Fruit fly (Drosophila melanogaster) whole organism, embryonic: ENCODE measurements around the gene tmod.

Experiments
- Abd-B ChIP-seq: fragments of 200-800 bp; sonication (Bioruptor generic); optimal IDR thresholded peaks from 2 replicates; lab custom pipeline; 2018; ENCODE audit warnings: missing biosample characterization, mild to moderate bottlenecking, missing genetic modification characterization, moderate library complexity
- Aef1 ChIP-seq: fragments of 200-800 bp; sonication (Bioruptor generic); IDR thresholded peaks from 3 replicates; pipeline ENCODE4 v1.3.6; 2022; ENCODE audit warnings: missing biosample characterization, missing genetic modification characterization
- Asciz ChIP-seq: fragments of 200-800 bp; sonication (Bioruptor generic); optimal IDR thresholded peaks from 2 replicates; lab custom pipeline; 2017; ENCODE audit warnings: missing biosample characterization, mild to moderate bottlenecking, missing genetic modification characterization, missing genetic modification reagents
- Atf-2 ChIP-seq: fragments of 200-800 bp; sonication (Bioruptor generic); optimal IDR thresholded peaks from 2 replicates; lab custom pipeline; 2016; ENCODE audit warnings: missing biosample characterization, missing genetic modification characterization
- CG10321 ChIP-seq: fragments of 200-800 bp; sonication (Bioruptor generic); IDR thresholded peaks from 2 replicates; pipeline ENCODE4 v1.3.6; 2022; ENCODE audit warnings: missing biosample characterization, missing genetic modification characterization
- CG12104 ChIP-seq: fragments of 200-800 bp; sonication (Bioruptor generic); optimal IDR thresholded peaks from 3 replicates; lab custom pipeline; 2016; ENCODE audit warnings: missing biosample characterization, missing genetic modification characterization
- CG12155 ChIP-seq: fragments of 200-800 bp; sonication (Bioruptor generic); optimal IDR thresholded peaks from 3 replicates; lab custom pipeline; 2016; ENCODE audit warnings: missing biosample characterization, missing genetic modification characterization
- CG12219 ChIP-seq: fragments of 200-800 bp; sonication (Bioruptor generic); optimal IDR thresholded peaks from 3 replicates; lab custom pipeline; 2018; ENCODE audit warnings: missing biosample characterization, mild to moderate bottlenecking, missing genetic modification characterization
- CG13424 ChIP-seq: fragments of 200-800 bp; sonication (Bioruptor generic); optimal IDR thresholded peaks from 2 replicates; lab custom pipeline; 2019; ENCODE audit warnings: missing biosample characterization, mild to moderate bottlenecking, missing genetic modification characterization, moderate library complexity
- CG14050 ChIP-seq: fragments of 200-800 bp; sonication (Bioruptor generic); IDR thresholded peaks from 3 replicates; pipeline ENCODE4 v1.3.6; 2022; ENCODE audit warnings: missing biosample characterization, missing genetic modification characterization
- CG1792 ChIP-seq: fragments of 200-800 bp; sonication (Bioruptor generic); optimal IDR thresholded peaks from 2 replicates; lab custom pipeline; 2016; ENCODE audit warnings: missing biosample characterization, missing genetic modification characterization
- CG18011 ChIP-seq: fragments of 200-800 bp; sonication (Bioruptor generic); optimal IDR thresholded peaks from 2 replicates; lab custom pipeline; 2017; ENCODE audit warnings: missing biosample characterization, missing genetic modification characterization, mild to moderate bottlenecking, moderate library complexity, missing genotype
- CG33557 ChIP-seq: fragments of 200-800 bp; sonication (Bioruptor generic); optimal IDR thresholded peaks from 2 replicates; lab custom pipeline; 2019; ENCODE audit warnings: missing biosample characterization, mild to moderate bottlenecking, missing genetic modification characterization, moderate library complexity
- CG5180 ChIP-seq: fragments of 200-800 bp; sonication (Bioruptor generic); optimal IDR thresholded peaks from 3 replicates; lab custom pipeline; 2017; ENCODE audit warnings: missing biosample characterization, missing genetic modification characterization, mild to moderate bottlenecking, moderate library complexity, missing genetic modification reagents
- CG6175 ChIP-seq: fragments of 200-800 bp; sonication (Bioruptor generic); IDR thresholded peaks from 3 replicates; pipeline ENCODE4 v1.3.6; 2022; ENCODE audit warnings: missing biosample characterization, missing genetic modification characterization
- CG6689 ChIP-seq: fragments of 200-800 bp; sonication (Bioruptor generic); IDR thresholded peaks from 2 replicates; pipeline ENCODE4 v1.3.6; 2022; ENCODE audit warnings: missing biosample characterization, missing genetic modification characterization
- CG6813 ChIP-seq: fragments of 200-800 bp; sonication (Bioruptor generic); optimal IDR thresholded peaks from 2 replicates; lab custom pipeline; 2017; ENCODE audit warnings: missing biosample characterization, missing genetic modification characterization, mild to moderate bottlenecking, moderate library complexity, missing genetic modification reagents
- CTCF ChIP-seq: fragments of 200-800 bp; sonication (Bioruptor generic); optimal IDR thresholded peaks from 2 replicates; lab custom pipeline; 2017; ENCODE audit warnings: missing biosample characterization, mild to moderate bottlenecking, missing genetic modification characterization, moderate library complexity
- CrebB ChIP-seq: fragments of 200-800 bp; sonication (Bioruptor generic); optimal IDR thresholded peaks from 3 replicates; lab custom pipeline; 2018; ENCODE audit warnings: missing biosample characterization, mild to moderate bottlenecking, missing genetic modification characterization
- Dref ChIP-seq: fragments of 200-800 bp; sonication (Bioruptor generic); IDR thresholded peaks from 2 replicates; pipeline ENCODE4 v1.3.6; 2022; ENCODE audit warnings: missing biosample characterization, missing genetic modification characterization
- ERR ChIP-seq: fragments of 200-800 bp; sonication (Bioruptor generic); optimal IDR thresholded peaks from 2 replicates; lab custom pipeline; 2016; ENCODE audit warnings: missing biosample characterization, missing genetic modification characterization
- Elba2 ChIP-seq: fragments of 200-800 bp; sonication (Bioruptor generic); optimal IDR thresholded peaks from 3 replicates; lab custom pipeline; 2016; ENCODE audit warnings: missing biosample characterization, missing genetic modification characterization
- Ets65A ChIP-seq: fragments of 200-800 bp; sonication (Bioruptor generic); peaks from one replicate; lab custom pipeline; 2016; ENCODE audit warnings: missing biosample characterization, missing genetic modification characterization
- Fer2 ChIP-seq: fragments of 200-800 bp; sonication (Bioruptor generic); optimal IDR thresholded peaks from 2 replicates; lab custom pipeline; 2018; ENCODE audit warnings: missing biosample characterization, mild to moderate bottlenecking, missing genetic modification characterization, moderate library complexity
- HLH54F ChIP-seq: fragments of 200-800 bp; sonication (Bioruptor generic); optimal IDR thresholded peaks from 3 replicates; lab custom pipeline; 2016; ENCODE audit warnings: missing biosample characterization, missing genetic modification characterization
- Hmx ChIP-seq: fragments of 200-800 bp; sonication (Bioruptor generic); optimal IDR thresholded peaks from 2 replicates; lab custom pipeline; 2016; ENCODE audit warnings: missing biosample characterization, missing genetic modification characterization
- Lim3 ChIP-seq: fragments of 200-800 bp; sonication (Bioruptor generic); IDR thresholded peaks from 2 replicates; pipeline ENCODE4 v1.3.6; 2022; ENCODE audit warnings: missing biosample characterization, missing genetic modification characterization
- MESR4 ChIP-seq: fragments of 200-800 bp; sonication (Bioruptor generic); optimal IDR thresholded peaks from 2 replicates; lab custom pipeline; 2018; ENCODE audit warnings: missing biosample characterization, mild to moderate bottlenecking, missing genetic modification characterization, moderate library complexity
- Optix ChIP-seq: fragments of 200-800 bp; sonication (Bioruptor generic); IDR thresholded peaks from 3 replicates; pipeline ENCODE4 v1.3.6; 2022; ENCODE audit warnings: missing biosample characterization, missing genetic modification characterization
- Rfx ChIP-seq: fragments of 200-800 bp; sonication (Bioruptor generic); IDR thresholded peaks from 2 replicates; pipeline ENCODE4 v1.3.6; 2022; ENCODE audit warnings: missing biosample characterization, missing genetic modification characterization
- Side ChIP-seq: fragments of 200-800 bp; sonication (Bioruptor generic); optimal IDR thresholded peaks from 2 replicates; lab custom pipeline; 2016; ENCODE audit warnings: missing biosample characterization, missing genetic modification characterization
- ap ChIP-seq: fragments of 200-800 bp; sonication (Bioruptor generic); IDR thresholded peaks from 2 replicates; pipeline ENCODE4 v1.3.6; 2022; ENCODE audit warnings: missing biosample characterization, missing genetic modification characterization
- dmrt11E ChIP-seq: fragments of 200-800 bp; sonication (Bioruptor generic); optimal IDR thresholded peaks from 3 replicates; lab custom pipeline; 2018; ENCODE audit warnings: missing biosample characterization, mild to moderate bottlenecking, missing genetic modification characterization, moderate library complexity
- fd3F ChIP-seq: fragments of 200-800 bp; sonication (Bioruptor generic); optimal IDR thresholded peaks from 2 replicates; lab custom pipeline; 2018; ENCODE audit warnings: missing biosample characterization, mild to moderate bottlenecking, missing genetic modification characterization, moderate library complexity
- fd96Cb ChIP-seq: fragments of 200-800 bp; sonication (Bioruptor generic); optimal IDR thresholded peaks from 2 replicates; lab custom pipeline; 2018; ENCODE audit warnings: missing biosample characterization, mild to moderate bottlenecking, missing genetic modification characterization, moderate library complexity
- ftz-f1 ChIP-seq: fragments of 200-800 bp; sonication (Bioruptor generic); optimal IDR thresholded peaks from 2 replicates; lab custom pipeline; 2016; ENCODE audit warnings: missing biosample characterization, missing genetic modification characterization
- gcm2 ChIP-seq: fragments of 200-800 bp; sonication (Bioruptor generic); optimal IDR thresholded peaks from 2 replicates; lab custom pipeline; 2016; ENCODE audit warnings: missing biosample characterization, missing genetic modification characterization
- gfzf ChIP-seq: fragments of 200-800 bp; sonication (Bioruptor generic); optimal IDR thresholded peaks from 2 replicates; lab custom pipeline; 2016; ENCODE audit warnings: missing biosample characterization, mild to moderate bottlenecking, missing genetic modification characterization, moderate library complexity
- jigr1 ChIP-seq: fragments of 200-800 bp; sonication (Bioruptor generic); IDR thresholded peaks from 3 replicates; pipeline ENCODE4 v1.3.6; 2022; ENCODE audit warnings: missing biosample characterization, missing genetic modification characterization
- kay ChIP-seq: fragments of 200-800 bp; sonication (Bioruptor generic); optimal IDR thresholded peaks from 2 replicates; lab custom pipeline; 2016; ENCODE audit warnings: missing biosample characterization, missing genetic modification characterization
- p53 ChIP-seq: fragments of 200-800 bp; sonication (Bioruptor generic); optimal IDR thresholded peaks from 2 replicates; lab custom pipeline; 2016; ENCODE audit warnings: missing biosample characterization, missing genetic modification characterization
- peb ChIP-seq: fragments of 200-800 bp; sonication (Bioruptor generic); IDR thresholded peaks from 2 replicates; pipeline ENCODE4 v1.3.6; 2022; ENCODE audit warnings: missing biosample characterization, missing genetic modification characterization
- pnt ChIP-seq: fragments of 200-800 bp; sonication (Bioruptor generic); optimal IDR thresholded peaks from 3 replicates; lab custom pipeline; 2016; ENCODE audit warnings: missing biosample characterization, missing genetic modification characterization
- ro ChIP-seq: fragments of 200-800 bp; sonication (Bioruptor generic); IDR thresholded peaks from 2 replicates; pipeline ENCODE4 v1.3.6; 2022; ENCODE audit warnings: missing biosample characterization, missing genetic modification characterization
- sc ChIP-seq, 3 experiments: fragments of >200 bp in 2 of 3; fragments of 200-800 bp in 1 of 3; sonication (Bioruptor generic) in 1 of 3; optimal IDR thresholded peaks; 2 replicates in 2 of 3; 3 replicates in 1 of 3; lab custom pipeline; 2017; ENCODE audit warnings: mild to moderate bottlenecking in 1 of 3, missing biosample characterization in 1 of 3, missing genetic modification characterization in 1 of 3, missing genetic modification reagents in 1 of 3
- sens-2 ChIP-seq: fragments of 200-800 bp; sonication (Bioruptor generic); IDR thresholded peaks from 2 replicates; pipeline ENCODE4 v1.3.6; 2022; ENCODE audit warnings: missing biosample characterization, missing genetic modification characterization
- slou ChIP-seq: fragments of 200-800 bp; sonication (Bioruptor generic); optimal IDR thresholded peaks from 3 replicates; lab custom pipeline; 2016; ENCODE audit warnings: missing biosample characterization, missing genetic modification characterization
- stwl ChIP-seq: fragments of 200-800 bp; sonication (Bioruptor generic); optimal IDR thresholded peaks from 3 replicates; lab custom pipeline; 2018; ENCODE audit warnings: missing biosample characterization, mild to moderate bottlenecking, missing genetic modification characterization, moderate library complexity
- tio ChIP-seq: fragments of 200-800 bp; sonication (Bioruptor generic); optimal IDR thresholded peaks from 2 replicates; lab custom pipeline; 2017; ENCODE audit warnings: missing biosample characterization, missing genetic modification characterization, inconsistent platforms
- unc-4 ChIP-seq: fragments of 200-800 bp; sonication (Bioruptor generic); IDR thresholded peaks from 2 replicates; pipeline ENCODE4 v1.3.6; 2022; ENCODE audit warnings: missing biosample characterization, missing genetic modification characterization; ENCODE audit not compliant: partially characterized antibody
- usp ChIP-seq: fragments of >200 bp; optimal IDR thresholded peaks from 2 replicates; lab custom pipeline; 2017; ENCODE audit warnings: missing biosample characterization, missing genetic modification characterization
- z ChIP-seq: fragments of 200-800 bp; sonication (Bioruptor generic); IDR thresholded peaks from 3 replicates; pipeline ENCODE4 v1.3.6; 2022; ENCODE audit warnings: missing biosample characterization, missing genetic modification characterization

tmod gene

DNA sequence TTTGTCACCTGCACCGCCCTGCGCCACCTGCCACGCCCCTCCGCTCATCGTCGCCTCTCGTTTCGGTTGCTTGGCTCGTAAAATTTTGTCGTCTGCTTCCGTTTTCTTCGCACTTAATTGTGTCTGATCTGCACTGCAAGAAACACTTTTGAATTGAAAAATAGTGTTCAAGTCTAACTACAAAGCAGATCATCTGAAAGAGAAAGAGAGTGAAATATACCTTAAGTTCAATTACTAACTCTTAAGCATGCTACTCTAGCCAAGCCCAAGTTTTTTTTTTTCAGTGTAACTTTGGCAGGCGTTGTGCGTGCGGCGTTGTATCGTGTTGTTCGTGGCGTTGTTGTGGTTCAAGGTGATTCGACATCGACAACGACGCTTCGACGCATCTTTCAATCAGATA, 7.8 kb downstream of the tmod start (continued):
- TF ChIP-seq dmrt11E (tag; lab: Kevin White, UChicago) (peak; percentile 67), CG6689 (GFP tag; lab: Robert Waterston, UW) (peak; percentile 86), Abd-B (GFP tag; lab: Kevin White, UChicago) (peak; percentile 93), peb (peak; percentile 77), Hmx (GFP tag; lab: Kevin White, UChicago) (peak; percentile 48), CG6813 (peak; percentile 89), unc-4 (GFP tag; lab: Robert Waterston, UW) (no peak), CG1792 (GFP tag; lab: Kevin White, UChicago) (peak; percentile 92), CG10321 (GFP tag; lab: Robert Waterston, UW) (peak; percentile 71; the same call in 1 of the 2 replicates), Lim3 (peak; percentile 81), Elba2 (no peak), fd96Cb (tag; lab: Kevin White, UChicago) (peak; percentile 91), Atf-2 (GFP tag; lab: Kevin White, UChicago) (peak; percentile 87), gcm2 (GFP tag; lab: Kevin White, UChicago) (peak; percentile 84), Fer2 (tag; lab: Kevin White, UChicago) (peak; percentile 93), CTCF (GFP tag; lab: Kevin White, UChicago) (peak; percentile 43), sc (optimal IDR thresholded peaks at IDR 0.05; lab: Kevin White, UChicago) (no peak), sc (GFP tag; optimal IDR thresholded peaks at IDR 0.05; lab: Kevin White, UChicago) (peak; percentile 73), Asciz (peak; percentile 92), ro (GFP tag; lab: Robert Waterston, UW) (peak; percentile 83), jigr1 (GFP tag; lab: Robert Waterston, UW) (peak; percentile 82), kay (GFP tag; lab: Kevin White, UChicago) (peak; percentile 80), Ets65A (GFP tag; lab: Kevin White, UChicago) (peak; percentile 99), MESR4 (GFP tag; lab: Kevin White, UChicago) (peak; percentile 31), CG12155 (GFP tag; lab: Kevin White, UChicago) (peak; percentile 87), slou (peak; percentile 85), CG6175 (GFP tag; lab: Robert Waterston, UW) (peak; percentile 86), fd3F (GFP tag; lab: Kevin White, UChicago) (peak; percentile 93), Rfx (GFP tag; lab: Robert Waterston, UW) (peak; percentile 96), p53 (GFP tag; lab: Kevin White, UChicago) (peak; percentile 89), tio (GFP tag; lab: Kevin White, UChicago) (peak; percentile 87), CrebB (tag; lab: Kevin White, UChicago) (peak; percentile 83), ftz-f1 (GFP tag; lab: Kevin White, UChicago) (peak; percentile 73), ERR (GFP tag; lab: Kevin White, UChicago) (peak; percentile 93), Side (peak; percentile 93), CG14050 (GFP tag; lab: Robert Waterston, UW) (peak; percentile 91), CG5180 (peak; percentile 84), CG12104 (GFP tag; lab: Kevin White, UChicago) (peak; percentile 88), z (GFP tag; lab: Robert Waterston, UW) (peak; percentile 60; the same call in 2 of the 3 replicates), Aef1 (GFP tag; lab: Robert Waterston, UW) (peak; percentile 92), Optix (GFP tag; lab: Robert Waterston, UW) (peak; percentile 87), ap (peak; percentile 90), sens-2 (GFP tag; lab: Robert Waterston, UW) (peak; percentile 86), stwl (no peak), usp (GFP tag; lab: Kevin White, UChicago) (no peak), gfzf (GFP tag; lab: Kevin White, UChicago) (peak; percentile 8), CG13424 (peak; percentile 92), HLH54F (GFP tag; lab: Kevin White, UChicago) (peak; percentile 90), CG33557 (GFP tag; lab: Kevin White, UChicago) (peak; percentile 41), pnt (GFP tag; lab: Kevin White, UChicago) (peak; percentile 94), Dref (GFP tag; lab: Robert Waterston, UW) (0 out of 2 replicates have a peak, but pooled peaks have one; percentile 2), CG12219 (GFP tag; lab: Kevin White, UChicago) (peak; percentile 89), CG18011 (GFP tag; lab: Kevin White, UChicago) (peak; percentile 69)
